Worm (Caenorhabditis elegans) whole organism, late embryonic: Measurements from ENCODE around the gene F22F1.3.

ENCODE experiments used
- K09A11.1 ChIP-seq: sonication (generic microtip); optimal IDR thresholded peaks from 2 replicates; lab custom pipeline; 2017; ENCODE audit warnings: antibody characterized with exemption, mild to moderate bottlenecking, missing genetic modification characterization, missing compliant biosample characterization; ENCODE audit not compliant: insufficient read depth
- ama-1 ChIP-seq: fragments of 150-350 bp; optimal IDR thresholded peaks from 2 replicates; lab custom pipeline; 2014
- ceh-19 ChIP-seq: fragments of 200-800 bp; sonication (Bioruptor generic); optimal IDR thresholded peaks from 2 replicates; lab custom pipeline; 2018; ENCODE audit warnings: mild to moderate bottlenecking, missing genetic modification characterization, missing compliant biosample characterization
- ceh-6 ChIP-seq: fragments of 200-800 bp; sonication (Bioruptor generic); optimal IDR thresholded peaks from 2 replicates; lab custom pipeline; 2018; ENCODE audit warnings: mild to moderate bottlenecking, missing genetic modification characterization, missing compliant biosample characterization
- elt-2 ChIP-seq: sonication (generic microtip); optimal IDR thresholded peaks from 2 replicates; lab custom pipeline; 2016; ENCODE audit warnings: missing genetic modification reagents, missing genetic modification characterization, missing compliant biosample characterization
- eyg-1 ChIP-seq: sonication (generic microtip); optimal IDR thresholded peaks from 2 replicates; lab custom pipeline; 2016; ENCODE audit warnings: missing genotype, missing genetic modification characterization, missing compliant biosample characterization
- hlh-13 ChIP-seq: fragments of 200-800 bp; sonication (Bioruptor generic); optimal IDR thresholded peaks from 2 replicates; lab custom pipeline; 2018; ENCODE audit warnings: mild to moderate bottlenecking, missing genetic modification characterization, missing compliant biosample characterization
- pha-2 ChIP-seq: sonication (generic microtip); optimal IDR thresholded peaks from 2 replicates; lab custom pipeline; 2017; ENCODE audit warnings: mild to moderate bottlenecking, missing genetic modification characterization, missing compliant biosample characterization

- TF ChIP-seq ceh-6 (GFP tag; lab: Kevin White, UChicago) (no peak), eyg-1 (no peak), ceh-19 (GFP tag; lab: Kevin White, UChicago) (no peak), elt-2 (no peak), pha-2 (no peak), K09A11.1 (tag; lab: Kevin White, UChicago) (no peak), ama-1 (lab: Kevin White, UChicago) (no peak), hlh-13 (GFP tag; lab: Kevin White, UChicago) (no peak)
Measured at ce11 chrX:8139146-8139545, 23.7 kb downstream of the F22F1.3 start, which contains the start of gene C02B8.3.
